Worm (Caenorhabditis elegans) whole organism, L1 larva: ENCODE results near the gene Y38F1A.4.
A peak's percentile ranks its signal among the peaks of the same experiment; 100 is the strongest.

Experiments
- C04F5.9 ChIP-seq: sonication (generic microtip); optimal IDR thresholded peaks from 2 replicates; lab custom pipeline; 2016; ENCODE audit warnings: missing genetic modification characterization, missing compliant biosample characterization
- C34B4.2 ChIP-seq: sonication (generic microtip); optimal IDR thresholded peaks from 2 replicates; lab custom pipeline; 2017; ENCODE audit warnings: mild to moderate bottlenecking, missing genetic modification characterization, missing compliant biosample characterization
- F16B12.6 ChIP-seq: fragments of 150-350 bp; optimal IDR thresholded peaks from 2 replicates; lab custom pipeline; 2014; ENCODE audit warnings: missing biosample characterization, missing genetic modification characterization
- Y116A8C.19 ChIP-seq: sonication (generic microtip); optimal IDR thresholded peaks from 2 replicates; lab custom pipeline; 2016; ENCODE audit warnings: missing compliant biosample characterization, missing genetic modification characterization, borderline replicate concordance
- aha-1 ChIP-seq: fragments of 150-350 bp; optimal IDR thresholded peaks from 2 replicates; lab custom pipeline; 2014; ENCODE audit warnings: missing biosample characterization, missing genetic modification characterization
- alr-1 ChIP-seq: fragments of 200-800 bp; sonication (Bioruptor generic); optimal IDR thresholded peaks from 2 replicates; lab custom pipeline; 2018; ENCODE audit warnings: borderline replicate concordance, mild to moderate bottlenecking, missing genetic modification characterization, missing compliant biosample characterization
- aly-2 ChIP-seq: fragments of 150-350 bp; optimal IDR thresholded peaks from 2 replicates; lab custom pipeline; 2014; ENCODE audit warnings: missing biosample characterization, missing genetic modification characterization
- blmp-1 ChIP-seq: fragments of 150-350 bp; optimal IDR thresholded peaks from 2 replicates; lab custom pipeline; 2014; ENCODE audit warnings: missing biosample characterization, missing genetic modification characterization
- ceh-8 ChIP-seq: fragments of 200-800 bp; sonication (Bioruptor generic); optimal IDR thresholded peaks from 2 replicates; lab custom pipeline; 2018; ENCODE audit warnings: mild to moderate bottlenecking, missing genetic modification characterization, moderate library complexity, missing compliant biosample characterization
- ceh-82 ChIP-seq, 3 experiments: fragments of 150-350 bp in 1 of 3; sonication (generic microtip) in 2 of 3; optimal IDR thresholded peaks; 2 replicates each; lab custom pipeline; 2014 to 2017; ENCODE audit warnings: missing biosample characterization in 3 of 3, missing genetic modification characterization in 3 of 3
- ceh-88 ChIP-seq: fragments of 200-800 bp; sonication (Bioruptor generic); IDR thresholded peaks from 2 replicates; pipeline ENCODE4 v1.3.6; 2022; ENCODE audit warnings: missing genetic modification characterization, missing compliant biosample characterization
- ces-1 ChIP-seq: fragments of 150-350 bp; optimal IDR thresholded peaks from 2 replicates; lab custom pipeline; 2014; ENCODE audit warnings: missing biosample characterization, missing genetic modification reagents, missing genetic modification characterization
- efl-1 ChIP-seq, 4 experiments: fragments of 150-350 bp; optimal IDR thresholded peaks in 3 of 4; peaks in 1 of 4; 1 replicate in 1 of 4; 2 replicates in 3 of 4; lab custom pipeline; 2014; ENCODE audit warnings: missing biosample characterization in 2 of 4, missing genetic modification characterization in 2 of 4, missing genetic modification reagents in 2 of 4
- egl-27 ChIP-seq, 2 experiments: fragments of 150-350 bp in 1 of 2; sonication (generic microtip); optimal IDR thresholded peaks; 3 replicates each; lab custom pipeline; 2017 to 2018; ENCODE audit warnings: missing biosample characterization in 2 of 2, missing genetic modification characterization in 2 of 2, missing genetic modification reagents in 2 of 2
- elt-2 ChIP-seq: sonication (generic microtip); optimal IDR thresholded peaks from 2 replicates; lab custom pipeline; 2016; ENCODE audit warnings: missing genetic modification characterization, mild to moderate bottlenecking, inconsistent platforms, missing compliant biosample characterization, missing genetic modification reagents
- elt-3 ChIP-seq, 6 experiments: fragments of 150-350 bp in 1 of 6; sonication (generic microtip); optimal IDR thresholded peaks; 2 replicates each; lab custom pipeline; 2017 to 2018; ENCODE audit warnings: missing biosample characterization in 6 of 6, missing genetic modification characterization in 6 of 6, inconsistent platforms in 1 of 6
- fkh-10 ChIP-seq: sonication (generic microtip); optimal IDR thresholded peaks from 2 replicates; lab custom pipeline; 2017; ENCODE audit warnings: missing biosample characterization, missing genetic modification reagents, missing genetic modification characterization
- fos-1 ChIP-seq: fragments of 150-350 bp; optimal IDR thresholded peaks from 2 replicates; lab custom pipeline; 2014; ENCODE audit warnings: missing biosample characterization, missing genetic modification characterization
- hlh-17 ChIP-seq: fragments of 200-800 bp; sonication (Bioruptor generic); optimal IDR thresholded peaks from 2 replicates; lab custom pipeline; 2018; ENCODE audit warnings: missing genetic modification characterization, mild to moderate bottlenecking, missing compliant biosample characterization, moderate library complexity, borderline replicate concordance
- hlh-4 ChIP-seq: sonication (generic microtip); optimal IDR thresholded peaks from 2 replicates; lab custom pipeline; 2016; ENCODE audit warnings: mild to moderate bottlenecking, missing genetic modification characterization, missing compliant biosample characterization
- hpl-2 ChIP-seq: fragments of 150-350 bp; optimal IDR thresholded peaks from 2 replicates; lab custom pipeline; 2014; ENCODE audit warnings: missing biosample characterization, missing genetic modification reagents, missing genetic modification characterization
- irx-1 ChIP-seq: sonication (generic microtip); optimal IDR thresholded peaks from 2 replicates; lab custom pipeline; 2016; ENCODE audit warnings: missing genetic modification characterization, missing compliant biosample characterization
- isw-1 ChIP-seq: fragments of 200-800 bp; sonication (Bioruptor generic); IDR thresholded peaks from 2 replicates; pipeline ENCODE4 v1.3.6; 2022; ENCODE audit warnings: missing genetic modification characterization, missing compliant biosample characterization
- lin-15B ChIP-seq: fragments of 150-350 bp; sonication (generic microtip); optimal IDR thresholded peaks from 3 replicates; lab custom pipeline; 2014; ENCODE audit warnings: missing biosample characterization, missing genetic modification characterization
- lin-35 ChIP-seq, 2 experiments: fragments of 150-350 bp; optimal IDR thresholded peaks; 2 replicates each; lab custom pipeline; 2014; ENCODE audit warnings: missing biosample characterization in 2 of 2, missing genetic modification characterization in 2 of 2, missing genetic modification reagents in 2 of 2
- lin-39 ChIP-seq: fragments of 150-350 bp; optimal IDR thresholded peaks from 2 replicates; lab custom pipeline; 2014; ENCODE audit warnings: missing biosample characterization, missing genetic modification reagents, missing genetic modification characterization
- lir-3 ChIP-seq: sonication (generic microtip); optimal IDR thresholded peaks from 2 replicates; lab custom pipeline; 2016; ENCODE audit warnings: mild to moderate bottlenecking, missing genetic modification characterization, moderate library complexity, missing compliant biosample characterization; ENCODE audit not compliant: poor library complexity
- lsy-2 ChIP-seq, 2 experiments: fragments of 150-350 bp; optimal IDR thresholded peaks; 2 replicates each; lab custom pipeline; 2014; ENCODE audit warnings: missing biosample characterization in 2 of 2, missing genetic modification characterization in 2 of 2
- mab-9 ChIP-seq: fragments of 200-800 bp; sonication (Bioruptor generic); IDR thresholded peaks from 2 replicates; pipeline ENCODE4 v1.3.6; 2022; ENCODE audit warnings: missing genetic modification reagents, missing genetic modification characterization, missing compliant biosample characterization
- mef-2 ChIP-seq: fragments of 150-350 bp; optimal IDR thresholded peaks from 2 replicates; lab custom pipeline; 2014; ENCODE audit warnings: missing biosample characterization, missing genetic modification characterization
- mep-1 ChIP-seq: fragments of 150-350 bp; optimal IDR thresholded peaks from 2 replicates; lab custom pipeline; 2014; ENCODE audit warnings: missing biosample characterization, missing genetic modification characterization
- nhr-11 ChIP-seq: fragments of 150-350 bp; optimal IDR thresholded peaks from 2 replicates; lab custom pipeline; 2014; ENCODE audit warnings: missing biosample characterization, missing genetic modification characterization
- nhr-12 ChIP-seq: sonication (generic microtip); optimal IDR thresholded peaks from 2 replicates; lab custom pipeline; 2017; ENCODE audit warnings: missing biosample characterization, missing genetic modification characterization
- nhr-19 ChIP-seq: fragments of 200-800 bp; sonication (Bioruptor generic); conservative IDR thresholded peaks from 2 replicates; pipeline ENCODE4 v1.3.6; 2022; ENCODE audit warnings: missing genetic modification characterization, missing compliant biosample characterization
- nhr-20 ChIP-seq: sonication (generic microtip); optimal IDR thresholded peaks from 2 replicates; lab custom pipeline; 2016; ENCODE audit warnings: mild to moderate bottlenecking, missing genetic modification characterization, missing compliant biosample characterization
- nhr-237 ChIP-seq: fragments of 150-350 bp; optimal IDR thresholded peaks from 2 replicates; lab custom pipeline; 2014; ENCODE audit warnings: missing biosample characterization, missing genetic modification characterization
- nhr-28 ChIP-seq: fragments of 150-350 bp; optimal IDR thresholded peaks from 2 replicates; lab custom pipeline; 2014; ENCODE audit warnings: missing biosample characterization, missing genetic modification characterization
- nhr-76 ChIP-seq: sonication (generic microtip); optimal IDR thresholded peaks from 2 replicates; lab custom pipeline; 2017; ENCODE audit warnings: missing biosample characterization, missing genetic modification characterization
- nhr-84 ChIP-seq: sonication (generic microtip); optimal IDR thresholded peaks from 2 replicates; lab custom pipeline; 2017; ENCODE audit warnings: missing biosample characterization, missing genetic modification characterization
- pax-3 ChIP-seq: fragments of 200-800 bp; sonication (Bioruptor generic); optimal IDR thresholded peaks from 2 replicates; lab custom pipeline; 2018; ENCODE audit warnings: mild to moderate bottlenecking, missing genetic modification characterization, moderate library complexity, missing compliant biosample characterization
- pqm-1 ChIP-seq: sonication (generic microtip); optimal IDR thresholded peaks from 3 replicates; lab custom pipeline; 2017; ENCODE audit warnings: missing biosample characterization, missing genetic modification characterization
- sox-4 ChIP-seq: sonication (generic microtip); optimal IDR thresholded peaks from 2 replicates; lab custom pipeline; 2016; ENCODE audit warnings: missing genetic modification characterization, missing compliant biosample characterization
- sptf-1 ChIP-seq: fragments of 150-350 bp; optimal IDR thresholded peaks from 2 replicates; lab custom pipeline; 2014; ENCODE audit warnings: missing biosample characterization, missing genetic modification characterization
- swsn-7 ChIP-seq: sonication (generic microtip); optimal IDR thresholded peaks from 2 replicates; lab custom pipeline; 2016; ENCODE audit warnings: missing genetic modification characterization, missing compliant biosample characterization
- unc-130 ChIP-seq: fragments of 150-350 bp; optimal IDR thresholded peaks from 2 replicates; lab custom pipeline; 2017; ENCODE audit warnings: missing biosample characterization, missing genetic modification characterization, inconsistent platforms
- unc-30 ChIP-seq: sonication (generic microtip); optimal IDR thresholded peaks from 2 replicates; lab custom pipeline; 2017; ENCODE audit warnings: missing biosample characterization, missing genetic modification characterization
- unc-86 ChIP-seq: sonication (generic microtip); optimal IDR thresholded peaks from 2 replicates; lab custom pipeline; 2016; ENCODE audit warnings: missing genetic modification characterization, missing compliant biosample characterization
- vab-15 ChIP-seq: sonication (generic microtip); optimal IDR thresholded peaks from 2 replicates; lab custom pipeline; 2017; ENCODE audit warnings: missing genotype, mild to moderate bottlenecking, missing genetic modification characterization, missing compliant biosample characterization
- xbp-1 ChIP-seq: sonication (generic microtip); optimal IDR thresholded peaks from 2 replicates; lab custom pipeline; 2016; ENCODE audit warnings: missing genetic modification characterization, missing compliant biosample characterization
- zag-1 ChIP-seq: fragments of 150-350 bp; optimal IDR thresholded peaks from 2 replicates; lab custom pipeline; 2014; ENCODE audit warnings: missing biosample characterization, missing genetic modification characterization

Gene Y38F1A.4

ce11 chrII:12953297-12953696 is 16.2 kb downstream of the Y38F1A.4 start (continued):
- TF ChIP-seq sptf-1 (tag; lab: Kevin White, UChicago) (no peak), nhr-28 (no peak), lin-15B (tag; lab: Kevin White, UChicago) (no peak), hpl-2 (GFP tag; lab: Kevin White, UChicago) (no peak), elt-3 (tag; optimal IDR thresholded peaks at IDR 0.05; lab: Kevin White, UChicago) (peak in 1 of 6 experiments; percentile 25), mab-9 (GFP tag; lab: Robert Waterston, UW) (no peak), zag-1 (no peak), pqm-1 (tag; lab: Kevin White, UChicago) (no peak), unc-130 (peak; percentile 26), Y116A8C.19 (tag; lab: Kevin White, UChicago) (no peak), nhr-76 (tag; lab: Kevin White, UChicago) (no peak), irx-1 (tag; lab: Kevin White, UChicago) (no peak), lir-3 (no peak), unc-86 (no peak), egl-27 (tag; optimal IDR thresholded peaks at IDR 0.05; lab: Kevin White, UChicago) (no peak), vab-15 (tag; lab: Kevin White, UChicago) (no peak), nhr-20 (tag; lab: Kevin White, UChicago) (peak; percentile 16), C04F5.9 (no peak), hlh-4 (no peak), mep-1 (peak; percentile 47), nhr-11 (tag; lab: Kevin White, UChicago) (no peak), nhr-19 (GFP tag; lab: Robert Waterston, UW) (no peak), C34B4.2 (no peak), nhr-237 (tag; lab: Kevin White, UChicago) (no peak), efl-1 (optimal IDR thresholded peaks at IDR 0.05; lab: Kevin White, UChicago) (peak; percentile 59 to 73), efl-1 (GFP tag; optimal IDR thresholded peaks at IDR 0.05 in 1 of 2; lab: Kevin White, UChicago) (peak in 1 of 2 experiments; percentile 41), ceh-88 (no peak), aly-2 (no peak), hlh-17 (GFP tag; lab: Kevin White, UChicago) (no peak), F16B12.6 (tag; lab: Kevin White, UChicago) (no peak), alr-1 (tag; lab: Kevin White, UChicago) (no peak), lin-39 (tag; lab: Kevin White, UChicago) (no peak), aha-1 (no peak), swsn-7 (tag; lab: Kevin White, UChicago) (peak; percentile 33), mef-2 (no peak), lsy-2 (tag; optimal IDR thresholded peaks at IDR 0.05; lab: Kevin White, UChicago) (peak; percentile 24 to 60), ces-1 (GFP tag; lab: Kevin White, UChicago) (no peak), sox-4 (tag; lab: Kevin White, UChicago) (no peak), isw-1 (GFP tag; lab: Robert Waterston, UW) (no peak), ceh-8 (GFP tag; lab: Kevin White, UChicago) (no peak)

- TF ChIP-seq lin-35 (GFP tag; optimal IDR thresholded peaks at IDR 0.05; lab: Kevin White, UChicago) (no peak), blmp-1 (tag; lab: Kevin White, UChicago) (peak; percentile 50), egl-27 (tag; optimal IDR thresholded peaks at IDR 0.05; lab: Kevin White, UChicago) (no peak)
- TF ChIP-seq, all 84 proteins: peak for 1
Measured at ce11 chrII:12948158-12948557, 21.4 kb downstream of the Y38F1A.4 start, which contains the start of gene F58G1.7. Gene F58G1.7, minus strand, starts transcription at chrII:12948258.

ce11 chrII:12944587-12945126 is 24.9 kb downstream of the Y38F1A.4 start:
- no peak for TF ChIP-seq sptf-1 (tag; lab: Kevin White, UChicago)
- TF ChIP-seq lin-39 (tag; lab: Kevin White, UChicago), result peak; percentile 91
- peak; percentile 96 for TF ChIP-seq elt-2 (tag; lab: Kevin White, UChicago)
- peak; percentile 42 for TF ChIP-seq nhr-76 (tag; lab: Kevin White, UChicago)
- TF ChIP-seq C34B4.2, result peak; percentile 83
- TF ChIP-seq blmp-1 (tag; lab: Kevin White, UChicago), result peak; percentile 43
- no peak for TF ChIP-seq nhr-12 (tag; lab: Kevin White, UChicago)
- TF ChIP-seq pax-3 (tag; lab: Kevin White, UChicago), result peak; percentile 93
- no peak for TF ChIP-seq nhr-84 (tag; lab: Kevin White, UChicago)
- peak; percentile 92 for TF ChIP-seq fos-1 (tag; lab: Kevin White, UChicago)
- peak; percentile 70 for TF ChIP-seq fkh-10
- no peak for TF ChIP-seq unc-30 (tag; lab: Kevin White, UChicago)
- peak; percentile 91 for TF ChIP-seq hpl-2 (GFP tag; lab: Kevin White, UChicago)
- peak; percentile 62 for TF ChIP-seq pqm-1 (tag; lab: Kevin White, UChicago)
- TF ChIP-seq xbp-1 (tag; lab: Kevin White, UChicago), result peak; percentile 94
- TF ChIP-seq nhr-11 (tag; lab: Kevin White, UChicago), result peak; percentile 70
- peak; percentile 93 for TF ChIP-seq aly-2
- TF ChIP-seq ceh-82 (tag; optimal IDR thresholded peaks at IDR 0.05; lab: Kevin White, UChicago), result peak; percentile 90 to 94 (median 92)
- peak; percentile 46 for TF ChIP-seq nhr-237 (tag; lab: Kevin White, UChicago)
